Fruit fly (Drosophila melanogaster) whole organism, prepupa: Measurements from ENCODE around the gene CG5255.

Experiments
- CG10631 ChIP-seq: fragments of 200-800 bp; sonication (Bioruptor generic); optimal IDR thresholded peaks from 2 replicates; lab custom pipeline; 2016; ENCODE audit warnings: missing biosample characterization, missing genetic modification characterization
- CG9139 ChIP-seq: fragments of 200-800 bp; sonication (Bioruptor generic); optimal IDR thresholded peaks from 3 replicates; lab custom pipeline; 2017; ENCODE audit warnings: missing biosample characterization, mild to moderate bottlenecking, missing genetic modification characterization
- net ChIP-seq: fragments of 200-800 bp; sonication (Bioruptor generic); optimal IDR thresholded peaks from 3 replicates; lab custom pipeline; 2016; ENCODE audit warnings: missing biosample characterization, missing genetic modification characterization
- vri ChIP-seq: fragments of 200-800 bp; sonication (Bioruptor generic); optimal IDR thresholded peaks from 3 replicates; lab custom pipeline; 2016; ENCODE audit warnings: missing biosample characterization, mild to moderate bottlenecking, missing genetic modification characterization

dm6 chr3R:17127912-17128311 is 9.8 kb upstream of the CG5255 start, which contains the start of gene CG31265:
- TF ChIP-seq vri = no peak
- no peak for TF ChIP-seq CG9139 (GFP tag; lab: Kevin White, UChicago)
- TF ChIP-seq CG10631 (GFP tag; lab: Kevin White, UChicago) = no peak
- TF ChIP-seq net = no peak
